Fruit fly (Drosophila melanogaster) whole organism, embryonic: ENCODE measurements around the gene Mo25.

Experiments
- BtbVII ChIP-seq: fragments of 200-800 bp; sonication (Bioruptor generic); optimal IDR thresholded peaks from 3 replicates; lab custom pipeline; 2017; ENCODE audit warnings: missing biosample characterization, mild to moderate bottlenecking, missing genetic modification characterization
- CG10321 ChIP-seq: fragments of 200-800 bp; sonication (Bioruptor generic); IDR thresholded peaks from 2 replicates; pipeline ENCODE4 v1.3.6; 2022; ENCODE audit warnings: missing biosample characterization, missing genetic modification characterization
- CG10431 ChIP-seq: fragments of 200-800 bp; sonication (Bioruptor generic); optimal IDR thresholded peaks from 3 replicates; lab custom pipeline; 2018; ENCODE audit warnings: missing biosample characterization, mild to moderate bottlenecking, missing genetic modification characterization
- CG13287 ChIP-seq: fragments of 200-800 bp; sonication (Bioruptor generic); IDR thresholded peaks from 2 replicates; pipeline ENCODE4 v1.3.6; 2022; ENCODE audit warnings: missing biosample characterization, missing genetic modification characterization; ENCODE audit not compliant: partially characterized antibody
- CG13296 ChIP-seq: fragments of 200-800 bp; sonication (Bioruptor generic); optimal IDR thresholded peaks from 3 replicates; lab custom pipeline; 2018; ENCODE audit warnings: missing biosample characterization, mild to moderate bottlenecking, missing genetic modification characterization
- CG14441 ChIP-seq: fragments of 200-800 bp; sonication (Bioruptor generic); IDR thresholded peaks from 2 replicates; pipeline ENCODE4 v1.3.6; 2022; ENCODE audit warnings: missing biosample characterization, missing genetic modification characterization
- CG14710 ChIP-seq: fragments of 200-800 bp; sonication (Bioruptor generic); optimal IDR thresholded peaks from 3 replicates; lab custom pipeline; 2019; ENCODE audit warnings: missing biosample characterization, mild to moderate bottlenecking, missing genetic modification characterization, moderate library complexity
- CG14965 ChIP-seq: fragments of 200-800 bp; sonication (Bioruptor generic); optimal IDR thresholded peaks from 2 replicates; lab custom pipeline; 2016; ENCODE audit warnings: missing biosample characterization, missing genetic modification characterization, borderline replicate concordance
- CG17568 ChIP-seq: fragments of 200-800 bp; sonication (Bioruptor generic); optimal IDR thresholded peaks from 2 replicates; lab custom pipeline; 2018; ENCODE audit warnings: missing biosample characterization, mild to moderate bottlenecking, missing genetic modification characterization, moderate library complexity
- CG30403 ChIP-seq: fragments of 200-800 bp; sonication (Bioruptor generic); optimal IDR thresholded peaks from 3 replicates; lab custom pipeline; 2016; ENCODE audit warnings: missing biosample characterization, missing genetic modification characterization
- CG3065 ChIP-seq: fragments of 200-800 bp; sonication (Bioruptor generic); optimal IDR thresholded peaks from 2 replicates; lab custom pipeline; 2016; ENCODE audit warnings: missing biosample characterization, missing genetic modification characterization
- CG34224 ChIP-seq: fragments of 200-800 bp; sonication (Bioruptor generic); IDR thresholded peaks from 3 replicates; pipeline ENCODE4 v1.3.6; 2022; ENCODE audit warnings: missing biosample characterization, missing genetic modification characterization; ENCODE audit not compliant: partially characterized antibody
- CG3847 ChIP-seq: fragments of 200-800 bp; sonication (Bioruptor generic); IDR thresholded peaks from 2 replicates; pipeline ENCODE4 v1.3.6; 2022; ENCODE audit warnings: missing biosample characterization, missing genetic modification characterization
- CG4617 ChIP-seq: fragments of 200-800 bp; sonication (Bioruptor generic); optimal IDR thresholded peaks from 3 replicates; lab custom pipeline; 2016; ENCODE audit warnings: missing biosample characterization, missing genetic modification characterization, borderline replicate concordance
- CG5180 ChIP-seq: fragments of 200-800 bp; sonication (Bioruptor generic); optimal IDR thresholded peaks from 3 replicates; lab custom pipeline; 2017; ENCODE audit warnings: missing biosample characterization, missing genetic modification characterization, mild to moderate bottlenecking, moderate library complexity, missing genetic modification reagents
- CG5245 ChIP-seq: fragments of 200-800 bp; sonication (Bioruptor generic); optimal IDR thresholded peaks from 3 replicates; lab custom pipeline; 2016; ENCODE audit warnings: missing biosample characterization, missing genetic modification characterization
- CG6654 ChIP-seq: fragments of 200-800 bp; sonication (Bioruptor generic); optimal IDR thresholded peaks from 2 replicates; lab custom pipeline; 2017; ENCODE audit warnings: missing biosample characterization, mild to moderate bottlenecking, missing genetic modification characterization
- CG6791 ChIP-seq: fragments of 200-800 bp; sonication (Bioruptor generic); IDR thresholded peaks from 3 replicates; pipeline ENCODE4 v1.3.6; 2022; ENCODE audit warnings: missing biosample characterization, missing genetic modification characterization; ENCODE audit not compliant: partially characterized antibody
- CG7357 ChIP-seq: fragments of 200-800 bp; sonication (Bioruptor generic); IDR thresholded peaks from 3 replicates; pipeline ENCODE4 v1.3.6; 2022; ENCODE audit warnings: missing biosample characterization, missing genetic modification characterization
- CG7556 ChIP-seq: fragments of 200-800 bp; sonication (Bioruptor generic); optimal IDR thresholded peaks from 2 replicates; lab custom pipeline; 2017; ENCODE audit warnings: missing biosample characterization, mild to moderate bottlenecking, missing genetic modification characterization
- CG8478 ChIP-seq: fragments of >200 bp; optimal IDR thresholded peaks from 2 replicates; lab custom pipeline; 2018
- CG8944 ChIP-seq: fragments of 200-800 bp; sonication (Bioruptor generic); optimal IDR thresholded peaks from 3 replicates; lab custom pipeline; 2016; ENCODE audit warnings: missing biosample characterization, missing genetic modification characterization
- Dfd ChIP-seq, 2 experiments: fragments of >200 bp; optimal IDR thresholded peaks; 2 replicates each; lab custom pipeline; 2017; ENCODE audit warnings: missing biosample characterization in 2 of 2, missing genetic modification characterization in 2 of 2
- HLH4C ChIP-seq: fragments of 200-800 bp; sonication (Bioruptor generic); IDR thresholded peaks from 3 replicates; pipeline ENCODE4 v1.3.6; 2022; ENCODE audit warnings: missing biosample characterization, missing genetic modification characterization; ENCODE audit not compliant: partially characterized antibody
- NFAT ChIP-seq: fragments of 200-800 bp; sonication (Bioruptor generic); IDR thresholded peaks from 2 replicates; pipeline ENCODE4 v1.3.6; 2022; ENCODE audit warnings: missing biosample characterization, missing genetic modification characterization
- Trl ChIP-seq, 3 experiments: fragments of >200 bp in 2 of 3; fragments of 200-800 bp in 1 of 3; sonication (Bioruptor generic) in 1 of 3; optimal IDR thresholded peaks; 2 replicates in 1 of 3; 3 replicates in 2 of 3; lab custom pipeline; 2016 to 2017; ENCODE audit warnings: missing biosample characterization in 1 of 3, missing genetic modification characterization in 1 of 3
- ab ChIP-seq: fragments of 200-800 bp; sonication (Bioruptor generic); optimal IDR thresholded peaks from 2 replicates; lab custom pipeline; 2016; ENCODE audit warnings: missing biosample characterization, missing genetic modification characterization
- abd-A ChIP-seq: fragments of 200-800 bp; sonication (Bioruptor generic); optimal IDR thresholded peaks from 3 replicates; lab custom pipeline; 2019; ENCODE audit warnings: missing biosample characterization, mild to moderate bottlenecking, missing genetic modification characterization, moderate library complexity
- croc ChIP-seq: fragments of 200-800 bp; sonication (Bioruptor generic); conservative IDR thresholded peaks from 3 replicates; pipeline ENCODE4 v1.3.6; 2022; ENCODE audit warnings: missing biosample characterization, missing genetic modification characterization
- disco-r ChIP-seq: fragments of 200-800 bp; sonication (Bioruptor generic); optimal IDR thresholded peaks from 2 replicates; lab custom pipeline; 2016; ENCODE audit warnings: missing biosample characterization, missing genetic modification characterization
- fd102C ChIP-seq: fragments of 200-800 bp; sonication (Bioruptor generic); optimal IDR thresholded peaks from 2 replicates; lab custom pipeline; 2018; ENCODE audit warnings: missing biosample characterization, mild to moderate bottlenecking, missing genetic modification characterization, moderate library complexity
- fd96Cb ChIP-seq: fragments of 200-800 bp; sonication (Bioruptor generic); optimal IDR thresholded peaks from 2 replicates; lab custom pipeline; 2018; ENCODE audit warnings: missing biosample characterization, mild to moderate bottlenecking, missing genetic modification characterization, moderate library complexity
- gem ChIP-seq: fragments of 200-800 bp; sonication (Bioruptor generic); optimal IDR thresholded peaks from 2 replicates; lab custom pipeline; 2019; ENCODE audit warnings: missing biosample characterization, mild to moderate bottlenecking, missing genetic modification characterization, moderate library complexity
- gro ChIP-seq: fragments of 200-800 bp; sonication (Bioruptor generic); optimal IDR thresholded peaks from 2 replicates; lab custom pipeline; 2016; ENCODE audit warnings: missing biosample characterization, missing genetic modification characterization
- lov ChIP-seq, 2 experiments: fragments of 200-800 bp in 1 of 2; fragments of >200 bp in 1 of 2; sonication (Bioruptor generic) in 1 of 2; IDR thresholded peaks in 1 of 2; optimal IDR thresholded peaks in 1 of 2; 2 replicates in 1 of 2; 3 replicates in 1 of 2; pipeline versions ENCODE4 v1.3.6 to Lab custom; 2017 to 2022; ENCODE audit warnings: missing biosample characterization in 1 of 2, missing genetic modification characterization in 1 of 2
- odd ChIP-seq: fragments of 200-800 bp; sonication (Bioruptor generic); optimal IDR thresholded peaks from 2 replicates; lab custom pipeline; 2017; ENCODE audit warnings: missing biosample characterization, mild to moderate bottlenecking, missing genetic modification characterization
- pfk ChIP-seq: fragments of 200-800 bp; sonication (Bioruptor generic); optimal IDR thresholded peaks from 2 replicates; lab custom pipeline; 2018; ENCODE audit warnings: missing biosample characterization, mild to moderate bottlenecking, missing genetic modification characterization, moderate library complexity
- pnt ChIP-seq: fragments of 200-800 bp; sonication (Bioruptor generic); optimal IDR thresholded peaks from 3 replicates; lab custom pipeline; 2016; ENCODE audit warnings: missing biosample characterization, missing genetic modification characterization
- rib ChIP-seq: fragments of 200-800 bp; sonication (Bioruptor generic); IDR thresholded peaks from 2 replicates; pipeline ENCODE4 v1.3.6; 2022; ENCODE audit warnings: missing biosample characterization, missing genetic modification characterization
- row ChIP-seq: fragments of 200-800 bp; sonication (Bioruptor generic); IDR thresholded peaks from 3 replicates; pipeline ENCODE4 v1.3.6; 2022; ENCODE audit warnings: missing biosample characterization, missing genetic modification characterization
- sens ChIP-seq: fragments of 200-800 bp; sonication (Bioruptor generic); peaks from one replicate; lab custom pipeline; 2016; ENCODE audit warnings: missing biosample characterization, missing genetic modification characterization
- shn ChIP-seq: fragments of 200-800 bp; sonication (Bioruptor generic); optimal IDR thresholded peaks from 3 replicates; lab custom pipeline; 2016; ENCODE audit warnings: missing biosample characterization, missing genetic modification characterization
- tll ChIP-seq, 2 experiments: fragments of 200-800 bp in 1 of 2; fragments of >200 bp in 1 of 2; sonication (Bioruptor generic) in 1 of 2; optimal IDR thresholded peaks; 2 replicates each; lab custom pipeline; 2017 to 2019; ENCODE audit warnings: missing biosample characterization in 2 of 2, missing genetic modification characterization in 2 of 2, mild to moderate bottlenecking in 1 of 2, moderate library complexity in 1 of 2
- twi ChIP-seq: fragments of 200-800 bp; optimal IDR thresholded peaks from 2 replicates; lab custom pipeline; 2019; ENCODE audit warnings: missing biosample characterization, mild to moderate bottlenecking, missing genetic modification characterization, moderate library complexity
- tx ChIP-seq: fragments of 200-800 bp; sonication (Bioruptor generic); optimal IDR thresholded peaks from 2 replicates; lab custom pipeline; 2016; ENCODE audit warnings: missing biosample characterization, missing genetic modification characterization
- vnd ChIP-seq: fragments of 200-800 bp; sonication (Bioruptor generic); IDR thresholded peaks from 3 replicates; pipeline ENCODE4 v1.3.6; 2022; ENCODE audit warnings: missing biosample characterization, missing genetic modification characterization; ENCODE audit not compliant: partially characterized antibody
- zf30C ChIP-seq: fragments of 200-800 bp; sonication (Bioruptor generic); optimal IDR thresholded peaks from 3 replicates; lab custom pipeline; 2018; ENCODE audit warnings: missing biosample characterization, mild to moderate bottlenecking, missing genetic modification characterization

The Mo25 gene

DNA sequence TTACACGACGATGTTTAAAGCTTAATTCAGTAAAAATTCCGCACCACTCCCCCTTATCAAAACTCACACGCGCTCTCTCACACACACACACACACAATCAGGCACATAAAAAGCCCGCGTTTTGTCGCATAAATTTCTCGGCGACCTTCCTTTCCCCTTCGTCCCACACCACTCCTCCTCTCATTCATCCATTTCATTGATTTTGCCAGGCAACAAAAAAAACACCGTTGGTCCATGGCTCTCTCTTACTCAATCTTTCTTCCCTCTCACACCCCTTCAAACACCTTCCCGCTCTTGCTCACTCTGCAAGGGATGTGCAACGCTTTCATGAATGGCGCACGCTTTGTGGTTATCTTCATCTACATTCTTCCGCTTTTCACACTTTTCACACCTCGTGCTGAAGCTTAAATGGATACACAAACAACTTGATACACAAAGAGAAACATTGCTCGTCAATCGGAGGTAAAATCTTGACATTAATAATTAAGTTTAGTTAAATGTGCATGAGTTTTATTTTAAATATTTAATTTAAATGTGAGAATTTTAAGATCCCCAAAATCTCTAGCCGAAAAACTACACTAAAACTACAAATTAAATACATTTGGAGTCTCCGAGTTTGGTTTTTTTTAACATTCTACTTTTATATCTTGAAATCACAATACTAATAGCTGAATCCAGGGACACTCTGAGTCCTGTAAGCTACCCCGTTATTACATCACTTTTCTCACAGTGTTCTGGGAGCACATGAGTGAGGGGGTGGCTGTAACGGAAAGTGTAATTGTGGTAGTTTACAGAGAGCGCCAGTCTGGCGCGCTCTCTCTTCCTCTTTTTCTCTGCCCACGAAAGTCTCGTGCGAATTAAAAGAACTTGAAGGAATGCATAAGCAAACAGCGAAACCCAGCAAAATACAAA is 44.9 kb upstream of the Mo25 start (continued):
- TF ChIP-seq pfk (GFP tag; lab: Kevin White, UChicago) (peak; percentile 8), ab (GFP tag; lab: Kevin White, UChicago) (peak; percentile 68), CG7357 (GFP tag; lab: Robert Waterston, UW) (peak; percentile 90), CG14965 (peak; percentile 71), row (GFP tag; lab: Robert Waterston, UW) (peak; percentile 95), pnt (GFP tag; lab: Kevin White, UChicago) (peak; percentile 93), CG3847 (GFP tag; lab: Robert Waterston, UW) (peak; percentile 95), sens (GFP tag; lab: Kevin White, UChicago) (peak; percentile 99), CG30403 (GFP tag; lab: Kevin White, UChicago) (peak; percentile 98), BtbVII (GFP tag; lab: Kevin White, UChicago) (peak; percentile 98), fd102C (peak; percentile 46), CG7556 (GFP tag; lab: Kevin White, UChicago) (peak; percentile 99), shn (GFP tag; lab: Kevin White, UChicago) (peak; percentile 91), odd (GFP tag; lab: Kevin White, UChicago) (peak; percentile 96), disco-r (GFP tag; lab: Kevin White, UChicago) (peak; percentile 75), abd-A (peak; percentile 97), CG6654 (GFP tag; lab: Kevin White, UChicago) (peak; percentile 92), gem (peak; percentile 99), Dfd (GFP tag; optimal IDR thresholded peaks at IDR 0.05; lab: Kevin White, UChicago) (no peak), vnd (GFP tag; lab: Robert Waterston, UW) (no peak), CG14710 (peak; percentile 97), CG34224 (GFP tag; lab: Robert Waterston, UW) (no peak), CG13296 (peak; percentile 97), rib (peak; percentile 78), CG17568 (GFP tag; lab: Kevin White, UChicago) (peak; percentile 94), CG3065 (GFP tag; lab: Kevin White, UChicago) (peak; percentile 89), croc (GFP tag; lab: Robert Waterston, UW) (peak; percentile 93), CG6791 (GFP tag; lab: Robert Waterston, UW) (no peak), NFAT (GFP tag; lab: Robert Waterston, UW) (peak; percentile 92), CG13287 (GFP tag; lab: Robert Waterston, UW) (no peak), tll (GFP tag; optimal IDR thresholded peaks at IDR 0.05; lab: Kevin White, UChicago) (peak in 1 of 2 experiments; percentile 21), gro (GFP tag; lab: Kevin White, UChicago) (peak; percentile 89), zf30C (GFP tag; lab: Kevin White, UChicago) (peak; percentile 87), CG14441 (GFP tag; lab: Robert Waterston, UW) (peak; percentile 95), CG5245 (GFP tag; lab: Kevin White, UChicago) (peak; percentile 95), CG10321 (peak; percentile 64; the same call in 1 of the 2 replicates), CG8944 (peak; percentile 89), Trl (optimal IDR thresholded peaks at IDR 0.05; lab: Kevin White, UChicago) (peak; percentile 71 to 76), Trl (GFP tag; optimal IDR thresholded peaks at IDR 0.05; lab: Kevin White, UChicago) (peak; percentile 86), twi (tag; lab: Kevin White, UChicago) (peak; percentile 88), CG4617 (peak; percentile 78), fd96Cb (tag; lab: Kevin White, UChicago) (peak; percentile 98), lov (optimal IDR thresholded peaks at IDR 0.05; lab: Kevin White, UChicago) (no peak), lov (GFP tag; IDR thresholded peaks at IDR 0.05; lab: Robert Waterston, UW) (peak; percentile 90; the same call in 2 of the 3 replicates), CG5180 (peak; percentile 92), HLH4C (GFP tag; lab: Robert Waterston, UW) (no peak), CG10431 (GFP tag; lab: Kevin White, UChicago) (peak; percentile 90), CG8478 (lab: Kevin White, UChicago) (no peak), tx (GFP tag; lab: Kevin White, UChicago) (peak; percentile 84)
